Worm (Caenorhabditis elegans) whole organism, L1 larva: Measurements from ENCODE around the gene swsn-7.

Experiments used
- C04F5.9 ChIP-seq: sonication (generic microtip); optimal IDR thresholded peaks from 2 replicates; lab custom pipeline; 2016; ENCODE audit warnings: missing genetic modification characterization, missing compliant biosample characterization
- C16A3.4 ChIP-seq: fragments of 150-350 bp; optimal IDR thresholded peaks from 2 replicates; lab custom pipeline; 2014; ENCODE audit warnings: missing biosample characterization, missing genetic modification characterization
- F16B12.6 ChIP-seq: fragments of 150-350 bp; optimal IDR thresholded peaks from 2 replicates; lab custom pipeline; 2014; ENCODE audit warnings: missing biosample characterization, missing genetic modification characterization
- blmp-1 ChIP-seq: fragments of 150-350 bp; optimal IDR thresholded peaks from 2 replicates; lab custom pipeline; 2014; ENCODE audit warnings: missing biosample characterization, missing genetic modification characterization
- ceh-88 ChIP-seq: fragments of 200-800 bp; sonication (Bioruptor generic); IDR thresholded peaks from 2 replicates; pipeline ENCODE4 v1.3.6; 2022; ENCODE audit warnings: missing genetic modification characterization, missing compliant biosample characterization
- ceh-90 ChIP-seq: sonication (generic microtip); optimal IDR thresholded peaks from 2 replicates; lab custom pipeline; 2016; ENCODE audit warnings: missing genetic modification characterization, missing compliant biosample characterization
- dpl-1 ChIP-seq, 3 experiments: fragments of 150-350 bp in 2 of 3; sonication (generic microtip) in 1 of 3; optimal IDR thresholded peaks; 2 replicates each; lab custom pipeline; 2014 to 2017; ENCODE audit warnings: missing biosample characterization in 3 of 3, missing genetic modification characterization in 3 of 3, missing genetic modification reagents in 3 of 3
- efl-1 ChIP-seq, 4 experiments: fragments of 150-350 bp; optimal IDR thresholded peaks in 3 of 4; peaks in 1 of 4; 1 replicate in 1 of 4; 2 replicates in 3 of 4; lab custom pipeline; 2014; ENCODE audit warnings: missing biosample characterization in 2 of 4, missing genetic modification characterization in 2 of 4, missing genetic modification reagents in 2 of 4
- efl-3 ChIP-seq: fragments of 200-800 bp; sonication (Bioruptor generic); optimal IDR thresholded peaks from 2 replicates; lab custom pipeline; 2018; ENCODE audit warnings: mild to moderate bottlenecking, missing genetic modification characterization, missing compliant biosample characterization
- egl-27 ChIP-seq, 2 experiments: fragments of 150-350 bp in 1 of 2; sonication (generic microtip); optimal IDR thresholded peaks; 3 replicates each; lab custom pipeline; 2017 to 2018; ENCODE audit warnings: missing biosample characterization in 2 of 2, missing genetic modification characterization in 2 of 2, missing genetic modification reagents in 2 of 2
- elt-3 ChIP-seq, 6 experiments: fragments of 150-350 bp in 1 of 6; sonication (generic microtip); optimal IDR thresholded peaks; 2 replicates each; lab custom pipeline; 2017 to 2018; ENCODE audit warnings: missing biosample characterization in 6 of 6, missing genetic modification characterization in 6 of 6, inconsistent platforms in 1 of 6
- fkh-10 ChIP-seq: sonication (generic microtip); optimal IDR thresholded peaks from 2 replicates; lab custom pipeline; 2017; ENCODE audit warnings: missing biosample characterization, missing genetic modification reagents, missing genetic modification characterization
- fos-1 ChIP-seq: fragments of 150-350 bp; optimal IDR thresholded peaks from 2 replicates; lab custom pipeline; 2014; ENCODE audit warnings: missing biosample characterization, missing genetic modification characterization
- grh-1 ChIP-seq: fragments of 200-800 bp; sonication (Bioruptor generic); IDR thresholded peaks from 2 replicates; pipeline ENCODE4 v1.3.6; 2022; ENCODE audit warnings: missing genetic modification reagents, missing genetic modification characterization, missing compliant biosample characterization
- irx-1 ChIP-seq: sonication (generic microtip); optimal IDR thresholded peaks from 2 replicates; lab custom pipeline; 2016; ENCODE audit warnings: missing genetic modification characterization, missing compliant biosample characterization
- jun-1 ChIP-seq: fragments of 150-350 bp; optimal IDR thresholded peaks from 2 replicates; lab custom pipeline; 2014; ENCODE audit warnings: missing biosample characterization, missing genetic modification reagents, missing genetic modification characterization
- lin-14 ChIP-seq: fragments of 200-800 bp; sonication (Bioruptor generic); optimal IDR thresholded peaks from 2 replicates; lab custom pipeline; 2018; ENCODE audit warnings: mild to moderate bottlenecking, missing genetic modification characterization, moderate library complexity, missing compliant biosample characterization
- lin-35 ChIP-seq, 2 experiments: fragments of 150-350 bp; optimal IDR thresholded peaks; 2 replicates each; lab custom pipeline; 2014; ENCODE audit warnings: missing biosample characterization in 2 of 2, missing genetic modification characterization in 2 of 2, missing genetic modification reagents in 2 of 2
- lin-39 ChIP-seq: fragments of 150-350 bp; optimal IDR thresholded peaks from 2 replicates; lab custom pipeline; 2014; ENCODE audit warnings: missing biosample characterization, missing genetic modification reagents, missing genetic modification characterization
- lir-3 ChIP-seq: sonication (generic microtip); optimal IDR thresholded peaks from 2 replicates; lab custom pipeline; 2016; ENCODE audit warnings: mild to moderate bottlenecking, missing genetic modification characterization, moderate library complexity, missing compliant biosample characterization; ENCODE audit not compliant: poor library complexity
- lsy-2 ChIP-seq, 2 experiments: fragments of 150-350 bp; optimal IDR thresholded peaks; 2 replicates each; lab custom pipeline; 2014; ENCODE audit warnings: missing biosample characterization in 2 of 2, missing genetic modification characterization in 2 of 2
- mdl-1 ChIP-seq, 2 experiments: fragments of 150-350 bp; optimal IDR thresholded peaks; 2 replicates each; lab custom pipeline; 2014 to 2017; ENCODE audit warnings: missing biosample characterization in 2 of 2, missing genetic modification characterization in 2 of 2, inconsistent platforms in 1 of 2
- mef-2 ChIP-seq: fragments of 150-350 bp; optimal IDR thresholded peaks from 2 replicates; lab custom pipeline; 2014; ENCODE audit warnings: missing biosample characterization, missing genetic modification characterization
- mep-1 ChIP-seq: fragments of 150-350 bp; optimal IDR thresholded peaks from 2 replicates; lab custom pipeline; 2014; ENCODE audit warnings: missing biosample characterization, missing genetic modification characterization
- nhr-11 ChIP-seq: fragments of 150-350 bp; optimal IDR thresholded peaks from 2 replicates; lab custom pipeline; 2014; ENCODE audit warnings: missing biosample characterization, missing genetic modification characterization
- nhr-19 ChIP-seq: fragments of 200-800 bp; sonication (Bioruptor generic); conservative IDR thresholded peaks from 2 replicates; pipeline ENCODE4 v1.3.6; 2022; ENCODE audit warnings: missing genetic modification characterization, missing compliant biosample characterization
- nhr-20 ChIP-seq: sonication (generic microtip); optimal IDR thresholded peaks from 2 replicates; lab custom pipeline; 2016; ENCODE audit warnings: mild to moderate bottlenecking, missing genetic modification characterization, missing compliant biosample characterization
- nhr-237 ChIP-seq: fragments of 150-350 bp; optimal IDR thresholded peaks from 2 replicates; lab custom pipeline; 2014; ENCODE audit warnings: missing biosample characterization, missing genetic modification characterization
- nhr-28 ChIP-seq: fragments of 150-350 bp; optimal IDR thresholded peaks from 2 replicates; lab custom pipeline; 2014; ENCODE audit warnings: missing biosample characterization, missing genetic modification characterization
- nhr-47 ChIP-seq: sonication (generic microtip); optimal IDR thresholded peaks from 2 replicates; lab custom pipeline; 2016; ENCODE audit warnings: mild to moderate bottlenecking, missing genetic modification characterization, moderate library complexity, missing compliant biosample characterization
- nhr-71 ChIP-seq: sonication (generic microtip); optimal IDR thresholded peaks from 2 replicates; lab custom pipeline; 2016; ENCODE audit warnings: mild to moderate bottlenecking, missing genetic modification characterization, moderate library complexity, missing compliant biosample characterization
- nhr-77 ChIP-seq: fragments of 150-350 bp; optimal IDR thresholded peaks from 2 replicates; lab custom pipeline; 2014; ENCODE audit warnings: missing biosample characterization, missing genetic modification characterization
- nhr-84 ChIP-seq: sonication (generic microtip); optimal IDR thresholded peaks from 2 replicates; lab custom pipeline; 2017; ENCODE audit warnings: missing biosample characterization, missing genetic modification characterization
- nhr-85 ChIP-seq: sonication (generic microtip); peaks from one replicate; lab custom pipeline; 2016; ENCODE audit warnings: missing genetic modification characterization, inconsistent platforms, missing compliant biosample characterization
- nhr-90 ChIP-seq: sonication (generic microtip); optimal IDR thresholded peaks from 2 replicates; lab custom pipeline; 2016; ENCODE audit warnings: mild to moderate bottlenecking, missing genetic modification characterization, missing compliant biosample characterization; ENCODE audit not compliant: poor library complexity
- rnt-1 ChIP-seq: sonication (generic microtip); optimal IDR thresholded peaks from 2 replicates; lab custom pipeline; 2016; ENCODE audit warnings: mild to moderate bottlenecking, missing genetic modification characterization, moderate library complexity, missing compliant biosample characterization
- skn-1 ChIP-seq: fragments of 150-350 bp; optimal IDR thresholded peaks from 2 replicates; lab custom pipeline; 2014; ENCODE audit warnings: missing biosample characterization, missing genetic modification characterization
- snu-23 ChIP-seq: sonication (generic microtip); optimal IDR thresholded peaks from 2 replicates; lab custom pipeline; 2016; ENCODE audit warnings: missing genetic modification characterization, missing compliant biosample characterization
- sup-37 ChIP-seq: fragments of 200-800 bp; sonication (Bioruptor generic); optimal IDR thresholded peaks from 2 replicates; lab custom pipeline; 2018; ENCODE audit warnings: mild to moderate bottlenecking, missing genetic modification characterization, missing compliant biosample characterization
- swsn-7 ChIP-seq: sonication (generic microtip); optimal IDR thresholded peaks from 2 replicates; lab custom pipeline; 2016; ENCODE audit warnings: missing genetic modification characterization, missing compliant biosample characterization
- tbx-2 ChIP-seq: sonication (generic microtip); optimal IDR thresholded peaks from 2 replicates; lab custom pipeline; 2016; ENCODE audit warnings: missing genetic modification characterization, missing compliant biosample characterization
- tlp-1 ChIP-seq: fragments of 150-350 bp; optimal IDR thresholded peaks from 2 replicates; lab custom pipeline; 2014; ENCODE audit warnings: missing biosample characterization, missing genetic modification characterization
- unc-130 ChIP-seq: fragments of 150-350 bp; optimal IDR thresholded peaks from 2 replicates; lab custom pipeline; 2017; ENCODE audit warnings: missing biosample characterization, missing genetic modification characterization, inconsistent platforms
- unc-30 ChIP-seq: sonication (generic microtip); optimal IDR thresholded peaks from 2 replicates; lab custom pipeline; 2017; ENCODE audit warnings: missing biosample characterization, missing genetic modification characterization
- unc-98 ChIP-seq: fragments of 200-800 bp; sonication (Bioruptor generic); IDR thresholded peaks from 2 replicates; pipeline ENCODE4 v1.3.6; 2022; ENCODE audit warnings: missing genetic modification characterization, missing compliant biosample characterization
- xbp-1 ChIP-seq: sonication (generic microtip); optimal IDR thresholded peaks from 2 replicates; lab custom pipeline; 2016; ENCODE audit warnings: missing genetic modification characterization, missing compliant biosample characterization
- zip-4 ChIP-seq: fragments of 200-800 bp; sonication (Bioruptor generic); optimal IDR thresholded peaks from 2 replicates; lab custom pipeline; 2018; ENCODE audit warnings: mild to moderate bottlenecking, missing genetic modification characterization, moderate library complexity, missing compliant biosample characterization
- ztf-4 ChIP-seq: fragments of 150-350 bp; optimal IDR thresholded peaks from 2 replicates; lab custom pipeline; 2014; ENCODE audit warnings: missing biosample characterization, missing genetic modification characterization

swsn-7 gene

DNA sequence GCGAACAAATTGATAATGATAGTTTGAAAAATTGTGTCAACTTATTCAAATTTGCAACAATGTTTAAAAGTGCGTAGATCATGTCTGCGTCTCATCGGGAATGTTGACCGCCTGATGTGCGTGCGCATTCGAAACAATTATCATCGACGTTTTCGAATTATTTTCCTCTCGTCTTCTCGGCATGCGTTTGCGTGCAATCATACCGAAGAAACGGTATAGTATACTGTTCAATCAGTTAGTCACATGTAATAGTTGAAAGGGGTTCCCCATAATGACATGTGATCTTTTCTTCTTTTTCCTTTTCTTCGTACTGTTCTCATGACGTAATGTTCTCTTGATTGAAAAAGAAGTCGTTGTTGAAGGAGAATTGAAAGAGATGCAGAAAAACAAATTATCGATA is 10.8 kb downstream of the swsn-7 start (continued):
- TF ChIP-seq efl-3 (GFP tag; lab: Kevin White, UChicago) (no peak), nhr-85 (tag; lab: Kevin White, UChicago) (peak; percentile 99), nhr-20 (peak; percentile 97), egl-27 (tag; optimal IDR thresholded peaks at IDR 0.05; lab: Kevin White, UChicago) (peak; percentile 23 to 39), unc-130 (tag; lab: Kevin White, UChicago) (peak; percentile 66), mep-1 (tag; lab: Kevin White, UChicago) (peak; percentile 81), C04F5.9 (tag; lab: Kevin White, UChicago) (no peak), ztf-4 (peak; percentile 67), lir-3 (tag; lab: Kevin White, UChicago) (peak; percentile 65), lin-35 (GFP tag; optimal IDR thresholded peaks at IDR 0.05; lab: Kevin White, UChicago) (peak; percentile 35 to 86), jun-1 (peak; percentile 54), tlp-1 (tag; lab: Kevin White, UChicago) (no peak), fos-1 (tag; lab: Kevin White, UChicago) (no peak), F16B12.6 (tag; lab: Kevin White, UChicago) (no peak), mdl-1 (tag; optimal IDR thresholded peaks at IDR 0.05; lab: Kevin White, UChicago) (peak; percentile 19 to 95), unc-30 (tag; lab: Kevin White, UChicago) (no peak)

DNA sequence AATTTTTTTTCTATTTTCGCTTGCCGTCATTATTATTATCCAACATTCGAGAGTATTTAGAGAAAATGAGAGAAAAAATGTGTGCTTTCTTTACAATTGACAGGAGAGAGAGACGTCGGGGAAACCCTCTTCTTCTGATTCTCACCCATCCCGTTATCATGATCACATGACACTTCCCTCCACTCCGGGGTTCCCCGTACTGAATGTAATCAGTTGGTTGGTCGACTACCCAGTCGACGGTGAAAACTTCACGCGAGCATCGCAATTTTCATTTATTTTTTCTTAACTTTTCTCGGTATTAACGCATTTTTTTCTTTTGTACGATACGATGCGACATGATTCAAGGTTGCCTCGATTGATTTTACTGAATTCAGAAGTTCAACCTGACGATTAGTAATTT is 11.4 kb downstream of the swsn-7 start:
- TF ChIP-seq dpl-1 (GFP tag; optimal IDR thresholded peaks at IDR 0.05; lab: Kevin White, UChicago) = peak in 2 of 3 experiments; percentile 21 to 33
- TF ChIP-seq sup-37 (GFP tag; lab: Kevin White, UChicago) = no peak
- TF ChIP-seq unc-130 (tag; lab: Kevin White, UChicago) = peak; percentile 91
- TF ChIP-seq nhr-85 (tag; lab: Kevin White, UChicago) = peak; percentile 64
- no peak for TF ChIP-seq unc-30 (tag; lab: Kevin White, UChicago)
- TF ChIP-seq rnt-1 (tag; lab: Kevin White, UChicago) = peak; percentile 62
- TF ChIP-seq nhr-28 (tag; lab: Kevin White, UChicago) = no peak
- TF ChIP-seq nhr-11 = peak; percentile 41
- peak; percentile 35 to 76 for TF ChIP-seq lsy-2 (tag; optimal IDR thresholded peaks at IDR 0.05; lab: Kevin White, UChicago)
- no peak for TF ChIP-seq fkh-10 (GFP tag; lab: Kevin White, UChicago)
- peak in 1 of 2 experiments; percentile 54 for TF ChIP-seq lin-35 (GFP tag; optimal IDR thresholded peaks at IDR 0.05; lab: Kevin White, UChicago)
- peak; percentile 77 for TF ChIP-seq blmp-1 (tag; lab: Kevin White, UChicago)
- no peak for TF ChIP-seq nhr-84 (tag; lab: Kevin White, UChicago)
- peak; percentile 29 for TF ChIP-seq tbx-2
- TF ChIP-seq lin-39 (tag; lab: Kevin White, UChicago) = no peak
- TF ChIP-seq zip-4 (GFP tag; lab: Kevin White, UChicago) = no peak
- TF ChIP-seq C16A3.4 = peak; percentile 59
- no peak for TF ChIP-seq efl-3 (GFP tag; lab: Kevin White, UChicago)
- TF ChIP-seq lin-14 = peak; percentile 73
- TF ChIP-seq ceh-88 (GFP tag; lab: Robert Waterston, UW) = no peak
- peak; percentile 77 for TF ChIP-seq nhr-19 (GFP tag; lab: Robert Waterston, UW)
- no peak for TF ChIP-seq F16B12.6 (tag; lab: Kevin White, UChicago)
- peak in 1 of 2 experiments; percentile 83 for TF ChIP-seq mdl-1 (tag; optimal IDR thresholded peaks at IDR 0.05; lab: Kevin White, UChicago)
- TF ChIP-seq nhr-71 = peak; percentile 79
- no peak for TF ChIP-seq nhr-90 (tag; lab: Kevin White, UChicago)
- peak; percentile 35 for TF ChIP-seq nhr-47 (tag; lab: Kevin White, UChicago)
- peak; percentile 61 for TF ChIP-seq swsn-7 (tag; lab: Kevin White, UChicago)
- no peak for TF ChIP-seq fos-1 (tag; lab: Kevin White, UChicago)
- no peak for TF ChIP-seq irx-1
- no peak for TF ChIP-seq tlp-1 (tag; lab: Kevin White, UChicago)
- peak; percentile 62 for TF ChIP-seq jun-1
- TF ChIP-seq mep-1 (tag; lab: Kevin White, UChicago) = peak; percentile 23
- no peak for TF ChIP-seq xbp-1
- TF ChIP-seq ceh-90 = no peak
- peak; percentile 63 for TF ChIP-seq snu-23
- no peak for TF ChIP-seq unc-98
- peak; percentile 4 for TF ChIP-seq ztf-4
- TF ChIP-seq skn-1 (tag; lab: Kevin White, UChicago) = peak; percentile 52
- TF ChIP-seq efl-1 (optimal IDR thresholded peaks at IDR 0.05; lab: Kevin White, UChicago) = peak; percentile 18 to 31
- peak in 1 of 2 experiments; percentile 42 for TF ChIP-seq efl-1 (GFP tag; optimal IDR thresholded peaks at IDR 0.05 in 1 of 2; lab: Kevin White, UChicago)
- TF ChIP-seq elt-3 (tag; optimal IDR thresholded peaks at IDR 0.05; lab: Kevin White, UChicago) = peak in 3 of 6 experiments; percentile 51 to 69 (median 67)
- TF ChIP-seq nhr-237 = no peak
- no peak for TF ChIP-seq nhr-77 (tag; lab: Kevin White, UChicago)
- TF ChIP-seq grh-1 = no peak
- no peak for TF ChIP-seq mef-2 (tag; lab: Kevin White, UChicago)
- peak; percentile 40 for TF ChIP-seq lir-3 (tag; lab: Kevin White, UChicago)
- TF ChIP-seq nhr-20 = peak; percentile 70
